Fruit fly (Drosophila melanogaster): ENCODE data around the gene CG42502.

- TF ChIP-seq sage (GFP tag; optimal IDR thresholded peaks at IDR 0.05) (no peak), jim (GFP tag; optimal IDR thresholded peaks at IDR 0.05) (no peak), N (GFP tag; optimal IDR thresholded peaks at IDR 0.05) (no peak), Dif (GFP tag; optimal IDR thresholded peaks at IDR 0.05; ENCODE audit: partially characterized antibody) (no peak), usp (GFP tag; optimal IDR thresholded peaks at IDR 0.05) (no peak), pan (optimal IDR thresholded peaks at IDR 0.05) (no peak), Hr78 (GFP tag; optimal IDR thresholded peaks at IDR 0.05) (no peak), br (GFP tag; optimal IDR thresholded peaks at IDR 0.05) (no peak), psq (GFP tag; optimal IDR thresholded peaks at IDR 0.05) (no peak), fru (GFP tag; optimal IDR thresholded peaks at IDR 0.05) (no peak), woc (GFP tag; optimal IDR thresholded peaks at IDR 0.05) (no peak), OdsH (GFP tag; optimal IDR thresholded peaks at IDR 0.05) (no peak), HLH106 (tag; optimal IDR thresholded peaks at IDR 0.05) (no peak)
These were observed 30.2 kb upstream of the CG42502 start, which contains the start of gene CG31752 for dm6 chr2L:18841210-18841609.
